Fruit fly (Drosophila melanogaster) whole organism, embryonic: ENCODE results near the gene RpL32.

ENCODE experiments used
- Adf1 ChIP-seq: fragments of 200-800 bp; sonication (Bioruptor generic); IDR thresholded peaks from 2 replicates; pipeline ENCODE4 v1.3.6; 2022; ENCODE audit warnings: missing biosample characterization, missing genetic modification characterization
- Awh ChIP-seq: fragments of 200-800 bp; sonication (Bioruptor generic); IDR thresholded peaks from 2 replicates; pipeline ENCODE4, ENCODE4 v1.3.6; 2022; ENCODE audit warnings: missing biosample characterization, missing genetic modification characterization
- CG10267 ChIP-seq: fragments of 200-800 bp; sonication (Bioruptor generic); optimal IDR thresholded peaks from 2 replicates; lab custom pipeline; 2018; ENCODE audit warnings: missing biosample characterization, mild to moderate bottlenecking, missing genetic modification characterization, moderate library complexity
- CG12155 ChIP-seq: fragments of 200-800 bp; sonication (Bioruptor generic); optimal IDR thresholded peaks from 3 replicates; lab custom pipeline; 2016; ENCODE audit warnings: missing biosample characterization, missing genetic modification characterization
- CG12391 ChIP-seq: fragments of 200-800 bp; sonication (Bioruptor generic); optimal IDR thresholded peaks from 3 replicates; lab custom pipeline; 2018; ENCODE audit warnings: missing biosample characterization, mild to moderate bottlenecking, missing genetic modification characterization, moderate library complexity
- CG14860 ChIP-seq: fragments of 200-800 bp; sonication (Bioruptor generic); IDR thresholded peaks from 3 replicates; pipeline ENCODE4 v1.3.6; 2022; ENCODE audit warnings: missing biosample characterization, missing genetic modification characterization; ENCODE audit not compliant: partially characterized antibody
- CG15601 ChIP-seq: fragments of 200-800 bp; sonication (Bioruptor generic); optimal IDR thresholded peaks from 3 replicates; lab custom pipeline; 2019; ENCODE audit warnings: missing biosample characterization, mild to moderate bottlenecking, missing genetic modification characterization, moderate library complexity
- CG16813 ChIP-seq: fragments of 200-800 bp; sonication (Bioruptor generic); IDR thresholded peaks from 3 replicates; pipeline ENCODE4 v1.3.6; 2022; ENCODE audit warnings: missing biosample characterization, missing genetic modification characterization; ENCODE audit not compliant: partially characterized antibody
- CG2712 ChIP-seq: fragments of 200-800 bp; optimal IDR thresholded peaks from 3 replicates; lab custom pipeline; 2019; ENCODE audit warnings: missing biosample characterization, mild to moderate bottlenecking, missing genetic modification characterization, moderate library complexity
- CG30403 ChIP-seq: fragments of 200-800 bp; sonication (Bioruptor generic); optimal IDR thresholded peaks from 3 replicates; lab custom pipeline; 2016; ENCODE audit warnings: missing biosample characterization, missing genetic modification characterization
- CG3065 ChIP-seq: fragments of 200-800 bp; sonication (Bioruptor generic); optimal IDR thresholded peaks from 2 replicates; lab custom pipeline; 2016; ENCODE audit warnings: missing biosample characterization, missing genetic modification characterization
- CG32767 ChIP-seq: fragments of 200-800 bp; sonication (Bioruptor generic); IDR thresholded peaks from 2 replicates; pipeline ENCODE4 v1.3.6; 2022; ENCODE audit warnings: missing biosample characterization, missing genetic modification characterization
- CG34422 ChIP-seq: fragments of 200-800 bp; sonication (Bioruptor generic); IDR thresholded peaks from 3 replicates; pipeline ENCODE4 v1.3.6; 2022; ENCODE audit warnings: missing biosample characterization, missing genetic modification characterization
- CG42726 ChIP-seq: fragments of 200-800 bp; sonication (Bioruptor generic); IDR thresholded peaks from 2 replicates; pipeline ENCODE4 v1.3.6; 2022; ENCODE audit warnings: missing biosample characterization, missing genetic modification characterization; ENCODE audit not compliant: partially characterized antibody
- CG8290 ChIP-seq, 3 experiments: fragments of 200-800 bp; sonication (Bioruptor generic); optimal IDR thresholded peaks; 2 replicates each; lab custom pipeline; 2016 to 2019; ENCODE audit warnings: missing biosample characterization in 3 of 3, missing genetic modification characterization in 3 of 3, mild to moderate bottlenecking in 2 of 3, moderate library complexity in 1 of 3
- CG8388 ChIP-seq: fragments of 200-800 bp; sonication (Bioruptor generic); optimal IDR thresholded peaks from 2 replicates; lab custom pipeline; 2019; ENCODE audit warnings: missing biosample characterization, mild to moderate bottlenecking, missing genetic modification characterization, moderate library complexity
- CG9437 ChIP-seq: fragments of 200-800 bp; sonication (Bioruptor generic); optimal IDR thresholded peaks from 2 replicates; lab custom pipeline; 2018; ENCODE audit warnings: missing biosample characterization, mild to moderate bottlenecking, missing genetic modification characterization
- CTCF ChIP-seq: fragments of 200-800 bp; sonication (Bioruptor generic); optimal IDR thresholded peaks from 2 replicates; lab custom pipeline; 2017; ENCODE audit warnings: missing biosample characterization, mild to moderate bottlenecking, missing genetic modification characterization, moderate library complexity
- D19B ChIP-seq: fragments of 200-800 bp; sonication (Bioruptor generic); optimal IDR thresholded peaks from 2 replicates; lab custom pipeline; 2017; ENCODE audit warnings: missing biosample characterization, mild to moderate bottlenecking, missing genetic modification characterization
- Dbx ChIP-seq: fragments of 200-800 bp; sonication (Bioruptor generic); IDR thresholded peaks from 3 replicates; pipeline ENCODE4 v1.3.6; 2022; ENCODE audit warnings: missing biosample characterization, missing genetic modification characterization
- Dref ChIP-seq: fragments of 200-800 bp; sonication (Bioruptor generic); IDR thresholded peaks from 2 replicates; pipeline ENCODE4 v1.3.6; 2022; ENCODE audit warnings: missing biosample characterization, missing genetic modification characterization
- Ets65A ChIP-seq: fragments of 200-800 bp; sonication (Bioruptor generic); peaks from one replicate; lab custom pipeline; 2016; ENCODE audit warnings: missing biosample characterization, missing genetic modification characterization
- Ets97D ChIP-seq: fragments of 200-800 bp; sonication (Bioruptor generic); optimal IDR thresholded peaks from 3 replicates; lab custom pipeline; 2016; ENCODE audit warnings: missing biosample characterization, missing genetic modification characterization
- Gug ChIP-seq: fragments of 200-800 bp; sonication (Bioruptor generic); IDR thresholded peaks from 4 replicates; pipeline ENCODE4 v1.3.6; 2022; ENCODE audit warnings: missing biosample characterization, missing genetic modification characterization
- Med ChIP-seq: fragments of 200-800 bp; sonication (Bioruptor generic); peaks from one replicate; lab custom pipeline; 2016; ENCODE audit warnings: missing biosample characterization, missing genetic modification characterization, mild to moderate bottlenecking, inconsistent platforms, moderate library complexity
- NC2β ChIP-seq: fragments of 200-800 bp; sonication (Bioruptor generic); optimal IDR thresholded peaks from 2 replicates; lab custom pipeline; 2016; ENCODE audit warnings: missing biosample characterization, missing genetic modification characterization
- Opbp ChIP-seq: fragments of 200-800 bp; sonication (Bioruptor generic); IDR thresholded peaks from 3 replicates; pipeline ENCODE4 v1.3.6; 2022; ENCODE audit warnings: missing biosample characterization, missing genetic modification characterization; ENCODE audit not compliant: partially characterized antibody
- Scr ChIP-seq: fragments of 200-800 bp; sonication (Bioruptor generic); IDR thresholded peaks from 2 replicates; pipeline ENCODE4 v1.3.6; 2022; ENCODE audit warnings: missing biosample characterization, missing genetic modification characterization; ENCODE audit not compliant: partially characterized antibody
- abd-A ChIP-seq: fragments of 200-800 bp; sonication (Bioruptor generic); optimal IDR thresholded peaks from 3 replicates; lab custom pipeline; 2019; ENCODE audit warnings: missing biosample characterization, mild to moderate bottlenecking, missing genetic modification characterization, moderate library complexity
- amos ChIP-seq: fragments of 200-800 bp; sonication (Bioruptor generic); IDR thresholded peaks from 2 replicates; pipeline ENCODE4 v1.3.6; 2022; ENCODE audit warnings: missing biosample characterization, missing genetic modification characterization; ENCODE audit not compliant: partially characterized antibody
- cas ChIP-seq: fragments of 200-800 bp; sonication (Bioruptor generic); IDR thresholded peaks from 2 replicates; pipeline ENCODE4 v1.3.6; 2022; ENCODE audit warnings: missing biosample characterization, missing genetic modification characterization
- ci ChIP-seq: fragments of 200-800 bp; sonication (Bioruptor generic); IDR thresholded peaks from 3 replicates; pipeline ENCODE4 v1.3.6; 2022; ENCODE audit warnings: missing biosample characterization, missing genetic modification characterization
- cwo ChIP-seq: fragments of 200-800 bp; sonication (Bioruptor generic); optimal IDR thresholded peaks from 3 replicates; lab custom pipeline; 2017; ENCODE audit warnings: missing biosample characterization, missing genetic modification characterization, mild to moderate bottlenecking, moderate library complexity, missing genetic modification reagents
- dpn ChIP-seq, 2 experiments: fragments of 200-800 bp; sonication (Bioruptor generic); optimal IDR thresholded peaks; 3 replicates each; lab custom pipeline; 2016; ENCODE audit warnings: missing biosample characterization in 2 of 2, missing genetic modification characterization in 2 of 2
- ftz-f1 ChIP-seq: fragments of 200-800 bp; sonication (Bioruptor generic); optimal IDR thresholded peaks from 2 replicates; lab custom pipeline; 2016; ENCODE audit warnings: missing biosample characterization, missing genetic modification characterization
- gce ChIP-seq: fragments of 200-800 bp; sonication (Bioruptor generic); IDR thresholded peaks from 3 replicates; pipeline ENCODE4 v1.3.6; 2022; ENCODE audit warnings: missing biosample characterization, missing genetic modification characterization
- gfzf ChIP-seq: fragments of 200-800 bp; sonication (Bioruptor generic); optimal IDR thresholded peaks from 2 replicates; lab custom pipeline; 2016; ENCODE audit warnings: missing biosample characterization, mild to moderate bottlenecking, missing genetic modification characterization, moderate library complexity
- inv ChIP-seq: fragments of 200-800 bp; sonication (Bioruptor generic); IDR thresholded peaks from 2 replicates; pipeline ENCODE4 v1.3.6; 2022; ENCODE audit warnings: missing biosample characterization, missing genetic modification characterization; ENCODE audit not compliant: partially characterized antibody
- nerfin-2 ChIP-seq: fragments of 200-800 bp; sonication (Bioruptor generic); IDR thresholded peaks from 2 replicates; pipeline ENCODE4 v1.3.6; 2022; ENCODE audit warnings: missing biosample characterization, missing genetic modification characterization; ENCODE audit not compliant: partially characterized antibody
- pan ChIP-seq, 4 experiments: fragments of >200 bp in 3 of 4; fragments of 200-800 bp in 1 of 4; sonication (Bioruptor generic) in 1 of 4; optimal IDR thresholded peaks in 3 of 4; IDR thresholded peaks in 1 of 4; 2 replicates each; pipeline versions ENCODE4 v1.3.6 to Lab custom; 2017 to 2022; ENCODE audit warnings: missing biosample characterization in 2 of 4, missing genetic modification characterization in 2 of 4, mixed read lengths in 1 of 4
- prd ChIP-seq, 3 experiments: fragments of >200 bp in 2 of 3; fragments of 200-800 bp in 1 of 3; sonication (Bioruptor generic) in 1 of 3; optimal IDR thresholded peaks in 2 of 3; IDR thresholded peaks in 1 of 3; 2 replicates in 2 of 3; 3 replicates in 1 of 3; pipeline versions ENCODE4 v1.3.6 to Lab custom; 2017 to 2022; ENCODE audit warnings: missing biosample characterization in 1 of 3, missing genetic modification characterization in 1 of 3
- pzg ChIP-seq: fragments of 200-800 bp; sonication (Bioruptor generic); optimal IDR thresholded peaks from 3 replicates; lab custom pipeline; 2018; ENCODE audit warnings: missing biosample characterization, mild to moderate bottlenecking, missing genetic modification characterization, moderate library complexity
- shn ChIP-seq: fragments of 200-800 bp; sonication (Bioruptor generic); optimal IDR thresholded peaks from 3 replicates; lab custom pipeline; 2016; ENCODE audit warnings: missing biosample characterization, missing genetic modification characterization
- sna ChIP-seq: fragments of 200-800 bp; sonication (Bioruptor generic); IDR thresholded peaks from 2 replicates; pipeline ENCODE4 v1.3.6; 2022; ENCODE audit warnings: missing biosample characterization, missing genetic modification characterization; ENCODE audit not compliant: partially characterized antibody
- sob ChIP-seq: fragments of 200-800 bp; sonication (Bioruptor generic); IDR thresholded peaks from 2 replicates; pipeline ENCODE4 v1.3.6; 2022; ENCODE audit warnings: missing biosample characterization, missing genetic modification characterization
- stwl ChIP-seq: fragments of 200-800 bp; sonication (Bioruptor generic); optimal IDR thresholded peaks from 3 replicates; lab custom pipeline; 2018; ENCODE audit warnings: missing biosample characterization, mild to moderate bottlenecking, missing genetic modification characterization, moderate library complexity
- toy ChIP-seq: fragments of 200-800 bp; sonication (Bioruptor generic); IDR thresholded peaks from 2 replicates; pipeline ENCODE4 v1.3.6; 2022; ENCODE audit warnings: missing biosample characterization, missing genetic modification characterization
- unc-4 ChIP-seq: fragments of 200-800 bp; sonication (Bioruptor generic); IDR thresholded peaks from 2 replicates; pipeline ENCODE4 v1.3.6; 2022; ENCODE audit warnings: missing biosample characterization, missing genetic modification characterization; ENCODE audit not compliant: partially characterized antibody
- wek ChIP-seq: fragments of 200-800 bp; sonication (Bioruptor generic); optimal IDR thresholded peaks from 3 replicates; lab custom pipeline; 2018; ENCODE audit warnings: missing biosample characterization, mild to moderate bottlenecking, missing genetic modification characterization, moderate library complexity

The RpL32 gene

dm6 chr3R:30039494-30039893, 6.5 kb downstream of the RpL32 start, which contains the start of the genes janA, Sry-alpha and Sry-beta (continued):
- TF ChIP-seq Gug (GFP tag; lab: Robert Waterston, UW) (peak; percentile 51; the same call in 1 of the 4 replicates), ci (GFP tag; lab: Robert Waterston, UW) (no peak), Scr (GFP tag; lab: Robert Waterston, UW) (peak; percentile 99), CG2712 (tag; lab: Kevin White, UChicago) (peak; percentile 54), toy (GFP tag; lab: Robert Waterston, UW) (no peak), CG12155 (GFP tag; lab: Kevin White, UChicago) (no peak), sob (GFP tag; lab: Robert Waterston, UW) (peak; percentile 37; the same call in 1 of the 2 replicates), Dref (GFP tag; lab: Robert Waterston, UW) (peak; percentile 92), shn (GFP tag; lab: Kevin White, UChicago) (no peak), Ets97D (GFP tag; lab: Kevin White, UChicago) (peak; percentile 44), Med (peak; percentile 86), NC2β (GFP tag; lab: Kevin White, UChicago) (no peak), CG15601 (tag; lab: Kevin White, UChicago) (peak; percentile 37), dpn (GFP tag; optimal IDR thresholded peaks at IDR 0.05; lab: Kevin White, UChicago) (peak in 1 of 2 experiments; percentile 16), CTCF (GFP tag; lab: Kevin White, UChicago) (peak; percentile 35), stwl (peak; percentile 77), sna (peak; percentile 100), D19B (GFP tag; lab: Kevin White, UChicago) (no peak), Adf1 (GFP tag; lab: Robert Waterston, UW) (peak; percentile 51), inv (GFP tag; lab: Robert Waterston, UW) (peak; percentile 99), CG30403 (peak; percentile 16), cas (GFP tag; lab: Robert Waterston, UW) (no peak), nerfin-2 (GFP tag; lab: Robert Waterston, UW) (peak; percentile 99), CG12391 (tag; lab: Kevin White, UChicago) (peak; percentile 59), pzg (GFP tag; lab: Kevin White, UChicago) (peak; percentile 77), CG8290 (GFP tag; optimal IDR thresholded peaks at IDR 0.05; lab: Kevin White, UChicago) (no peak), CG8290 (tag; optimal IDR thresholded peaks at IDR 0.05; lab: Kevin White, UChicago) (no peak), ftz-f1 (GFP tag; lab: Kevin White, UChicago) (no peak), pan (optimal IDR thresholded peaks at IDR 0.05; lab: Kevin White, UChicago) (no peak), pan (GFP tag; optimal IDR thresholded peaks at IDR 0.05 in 1 of 2, IDR thresholded peaks at IDR 0.05 in 1 of 2) (no peak), CG10267 (tag; lab: Kevin White, UChicago) (peak; percentile 62), amos (peak; percentile 99), unc-4 (peak; percentile 99), CG9437 (GFP tag; lab: Kevin White, UChicago) (no peak), CG3065 (GFP tag; lab: Kevin White, UChicago) (no peak), cwo (no peak), wek (no peak), CG14860 (GFP tag; lab: Robert Waterston, UW) (peak; percentile 99), abd-A (no peak), Dbx (GFP tag; lab: Robert Waterston, UW) (peak; percentile 49; the same call in 1 of the 3 replicates), Awh (no peak), Ets65A (peak; percentile 40), CG16813 (peak; percentile 100), gfzf (GFP tag; lab: Kevin White, UChicago) (peak; percentile 63), CG34422 (GFP tag; lab: Robert Waterston, UW) (peak; percentile 59; the same call in 1 of the 3 replicates), CG42726 (GFP tag; lab: Robert Waterston, UW) (peak; percentile 97), CG32767 (GFP tag; lab: Robert Waterston, UW) (peak; percentile 69), prd (optimal IDR thresholded peaks at IDR 0.05; lab: Kevin White, UChicago) (no peak), prd (GFP tag; IDR thresholded peaks at IDR 0.05; lab: Robert Waterston, UW) (peak; percentile 10; the same call in 1 of the 3 replicates), Opbp (GFP tag; lab: Robert Waterston, UW) (peak; percentile 98), CG8388 (GFP tag; lab: Kevin White, UChicago) (no peak), gce (GFP tag; lab: Robert Waterston, UW) (no peak)
